Fruit fly (Drosophila melanogaster) whole organism, embryonic: ENCODE data around the gene CG13032.

Experiments
- Atf-2 ChIP-seq: fragments of 200-800 bp; sonication (Bioruptor generic); optimal IDR thresholded peaks from 2 replicates; lab custom pipeline; 2016; ENCODE audit warnings: missing biosample characterization, missing genetic modification characterization
- Atf6 ChIP-seq: fragments of 200-800 bp; sonication (Bioruptor generic); IDR thresholded peaks from 2 replicates; pipeline ENCODE4 v1.3.6; 2022; ENCODE audit warnings: missing biosample characterization, missing genetic modification characterization
- CG10565 ChIP-seq: fragments of 200-800 bp; sonication (Bioruptor generic); optimal IDR thresholded peaks from 3 replicates; lab custom pipeline; 2016; ENCODE audit warnings: missing biosample characterization, mild to moderate bottlenecking, missing genetic modification characterization
- CG12299 ChIP-seq: fragments of 200-800 bp; sonication (Bioruptor generic); optimal IDR thresholded peaks from 2 replicates; lab custom pipeline; 2018; ENCODE audit warnings: missing biosample characterization, mild to moderate bottlenecking, missing genetic modification characterization
- CG13287 ChIP-seq: fragments of 200-800 bp; sonication (Bioruptor generic); IDR thresholded peaks from 2 replicates; pipeline ENCODE4 v1.3.6; 2022; ENCODE audit warnings: missing biosample characterization, missing genetic modification characterization; ENCODE audit not compliant: partially characterized antibody
- CG14014 ChIP-seq: fragments of 200-800 bp; sonication (Bioruptor generic); IDR thresholded peaks from 2 replicates; pipeline ENCODE4 v1.3.6; 2022; ENCODE audit warnings: missing biosample characterization, missing genetic modification characterization
- CG15514 ChIP-seq: fragments of 200-800 bp; sonication (Bioruptor generic); optimal IDR thresholded peaks from 3 replicates; lab custom pipeline; 2017; ENCODE audit warnings: missing biosample characterization, missing genetic modification characterization, mild to moderate bottlenecking, moderate library complexity, missing genetic modification reagents
- CG17385 ChIP-seq: fragments of 200-800 bp; sonication (Bioruptor generic); optimal IDR thresholded peaks from 3 replicates; lab custom pipeline; 2018; ENCODE audit warnings: missing biosample characterization, mild to moderate bottlenecking, missing genetic modification characterization
- CG18599 ChIP-seq: fragments of 200-800 bp; sonication (Bioruptor generic); optimal IDR thresholded peaks from 3 replicates; lab custom pipeline; 2017; ENCODE audit warnings: missing biosample characterization, missing genetic modification characterization, mild to moderate bottlenecking, moderate library complexity, missing genetic modification reagents
- CG2712 ChIP-seq: fragments of 200-800 bp; optimal IDR thresholded peaks from 3 replicates; lab custom pipeline; 2019; ENCODE audit warnings: missing biosample characterization, mild to moderate bottlenecking, missing genetic modification characterization, moderate library complexity
- CG31224 ChIP-seq: fragments of 200-800 bp; sonication (Bioruptor generic); IDR thresholded peaks from 2 replicates; pipeline ENCODE4 v1.3.6; 2022; ENCODE audit warnings: missing biosample characterization, missing genetic modification characterization
- CG4730 ChIP-seq: fragments of 200-800 bp; sonication (Bioruptor generic); IDR thresholded peaks from 2 replicates; pipeline ENCODE4 v1.3.6; 2022; ENCODE audit warnings: missing biosample characterization, missing genetic modification characterization
- CG5953 ChIP-seq: fragments of 200-800 bp; sonication (Bioruptor generic); IDR thresholded peaks from 2 replicates; pipeline ENCODE4 v1.3.6; 2022; ENCODE audit warnings: missing biosample characterization, missing genetic modification characterization
- CG7556 ChIP-seq: fragments of 200-800 bp; sonication (Bioruptor generic); optimal IDR thresholded peaks from 2 replicates; lab custom pipeline; 2017; ENCODE audit warnings: missing biosample characterization, mild to moderate bottlenecking, missing genetic modification characterization
- CG7745 ChIP-seq: fragments of 200-800 bp; sonication (Bioruptor generic); optimal IDR thresholded peaks from 2 replicates; lab custom pipeline; 2018; ENCODE audit warnings: missing biosample characterization, mild to moderate bottlenecking, missing genetic modification characterization, moderate library complexity
- CG8359 ChIP-seq: fragments of 200-800 bp; sonication (Bioruptor generic); optimal IDR thresholded peaks from 2 replicates; lab custom pipeline; 2017; ENCODE audit warnings: missing biosample characterization, mild to moderate bottlenecking, missing genetic modification characterization, borderline replicate concordance
- Deaf1 ChIP-seq: fragments of 200-800 bp; optimal IDR thresholded peaks from 3 replicates; lab custom pipeline; 2019; ENCODE audit warnings: missing biosample characterization, mild to moderate bottlenecking, missing genetic modification characterization, moderate library complexity
- Ets65A ChIP-seq: fragments of 200-800 bp; sonication (Bioruptor generic); peaks from one replicate; lab custom pipeline; 2016; ENCODE audit warnings: missing biosample characterization, missing genetic modification characterization
- Fer1 ChIP-seq: fragments of 200-800 bp; sonication (Bioruptor generic); optimal IDR thresholded peaks from 2 replicates; lab custom pipeline; 2017; ENCODE audit warnings: missing biosample characterization, mild to moderate bottlenecking, missing genetic modification characterization
- Fer2 ChIP-seq: fragments of 200-800 bp; sonication (Bioruptor generic); optimal IDR thresholded peaks from 2 replicates; lab custom pipeline; 2018; ENCODE audit warnings: missing biosample characterization, mild to moderate bottlenecking, missing genetic modification characterization, moderate library complexity
- HHEX ChIP-seq: fragments of 200-800 bp; sonication (Bioruptor generic); optimal IDR thresholded peaks from 3 replicates; lab custom pipeline; 2017; ENCODE audit warnings: missing biosample characterization, mild to moderate bottlenecking, missing genetic modification characterization, missing genetic modification reagents
- Hr78 ChIP-seq, 2 experiments: fragments of 200-800 bp in 1 of 2; fragments of >200 bp in 1 of 2; sonication (Bioruptor generic) in 1 of 2; optimal IDR thresholded peaks; 2 replicates each; lab custom pipeline; 2017 to 2019; ENCODE audit warnings: missing biosample characterization in 2 of 2, missing genetic modification characterization in 2 of 2, mild to moderate bottlenecking in 1 of 2, moderate library complexity in 1 of 2
- Neu2 ChIP-seq: fragments of 200-800 bp; sonication (Bioruptor generic); optimal IDR thresholded peaks from 3 replicates; lab custom pipeline; 2016; ENCODE audit warnings: missing biosample characterization, missing genetic modification characterization, borderline replicate concordance
- PHDP ChIP-seq: fragments of 200-800 bp; sonication (Bioruptor generic); optimal IDR thresholded peaks from 3 replicates; lab custom pipeline; 2018; ENCODE audit warnings: missing biosample characterization, mild to moderate bottlenecking, missing genetic modification characterization, moderate library complexity
- Side ChIP-seq: fragments of 200-800 bp; sonication (Bioruptor generic); optimal IDR thresholded peaks from 2 replicates; lab custom pipeline; 2016; ENCODE audit warnings: missing biosample characterization, missing genetic modification characterization
- Taf1 ChIP-seq: fragments of 200-800 bp; sonication (Bioruptor generic); IDR thresholded peaks from 2 replicates; pipeline ENCODE4 v1.3.6; 2022; ENCODE audit warnings: missing biosample characterization, missing genetic modification characterization
- Xrp1 ChIP-seq: fragments of 200-800 bp; sonication (Bioruptor generic); IDR thresholded peaks from 2 replicates; pipeline ENCODE4 v1.3.6; 2022; ENCODE audit warnings: missing biosample characterization, missing genetic modification characterization
- az2 ChIP-seq: fragments of 200-800 bp; sonication (Bioruptor generic); optimal IDR thresholded peaks from 3 replicates; lab custom pipeline; 2016; ENCODE audit warnings: missing biosample characterization, missing genetic modification characterization
- cg ChIP-seq: fragments of 200-800 bp; sonication (Bioruptor generic); optimal IDR thresholded peaks from 3 replicates; lab custom pipeline; 2019; ENCODE audit warnings: missing biosample characterization, mild to moderate bottlenecking, missing genetic modification characterization, moderate library complexity
- chinmo ChIP-seq: fragments of 200-800 bp; sonication (Bioruptor generic); IDR thresholded peaks from 4 replicates; pipeline ENCODE4 v1.3.6; 2022; ENCODE audit warnings: missing biosample characterization, missing genetic modification characterization; ENCODE audit not compliant: partially characterized antibody
- dmrt11E ChIP-seq: fragments of 200-800 bp; sonication (Bioruptor generic); optimal IDR thresholded peaks from 3 replicates; lab custom pipeline; 2018; ENCODE audit warnings: missing biosample characterization, mild to moderate bottlenecking, missing genetic modification characterization, moderate library complexity
- fu2 ChIP-seq: fragments of 200-800 bp; sonication (Bioruptor generic); optimal IDR thresholded peaks from 2 replicates; lab custom pipeline; 2016; ENCODE audit warnings: missing biosample characterization, missing genetic modification characterization
- gce ChIP-seq: fragments of 200-800 bp; sonication (Bioruptor generic); IDR thresholded peaks from 3 replicates; pipeline ENCODE4 v1.3.6; 2022; ENCODE audit warnings: missing biosample characterization, missing genetic modification characterization
- grn ChIP-seq: fragments of 200-800 bp; sonication (Bioruptor generic); optimal IDR thresholded peaks from 3 replicates; lab custom pipeline; 2017; ENCODE audit warnings: missing biosample characterization, missing genetic modification characterization
- gsb-n ChIP-seq: fragments of 200-800 bp; sonication (Bioruptor generic); optimal IDR thresholded peaks from 3 replicates; lab custom pipeline; 2018; ENCODE audit warnings: missing biosample characterization, mild to moderate bottlenecking, missing genetic modification characterization
- ham ChIP-seq: fragments of 200-800 bp; sonication (Bioruptor generic); IDR thresholded peaks from 2 replicates; pipeline ENCODE4 v1.3.6; 2022; ENCODE audit warnings: missing biosample characterization, missing genetic modification characterization
- jing ChIP-seq: fragments of 200-800 bp; sonication (Bioruptor generic); optimal IDR thresholded peaks from 2 replicates; lab custom pipeline; 2018; ENCODE audit warnings: missing biosample characterization, mild to moderate bottlenecking, missing genetic modification characterization
- ken ChIP-seq: fragments of 200-800 bp; sonication (Bioruptor generic); IDR thresholded peaks from 3 replicates; pipeline ENCODE4 v1.3.6; 2022; ENCODE audit warnings: missing biosample characterization, missing genetic modification characterization
- pan ChIP-seq, 4 experiments: fragments of >200 bp in 3 of 4; fragments of 200-800 bp in 1 of 4; sonication (Bioruptor generic) in 1 of 4; optimal IDR thresholded peaks in 3 of 4; IDR thresholded peaks in 1 of 4; 2 replicates each; pipeline versions ENCODE4 v1.3.6 to Lab custom; 2017 to 2022; ENCODE audit warnings: missing biosample characterization in 2 of 4, missing genetic modification characterization in 2 of 4, mixed read lengths in 1 of 4
- scrt ChIP-seq: fragments of 200-800 bp; sonication (Bioruptor generic); optimal IDR thresholded peaks from 2 replicates; lab custom pipeline; 2018; ENCODE audit warnings: missing biosample characterization, mild to moderate bottlenecking, missing genetic modification characterization, moderate library complexity
- sima ChIP-seq: fragments of 200-800 bp; sonication (Bioruptor generic); optimal IDR thresholded peaks from 2 replicates; lab custom pipeline; 2016; ENCODE audit warnings: missing biosample characterization, missing genetic modification characterization
- slou ChIP-seq: fragments of 200-800 bp; sonication (Bioruptor generic); optimal IDR thresholded peaks from 3 replicates; lab custom pipeline; 2016; ENCODE audit warnings: missing biosample characterization, missing genetic modification characterization
- sug ChIP-seq: fragments of 200-800 bp; optimal IDR thresholded peaks from 2 replicates; lab custom pipeline; 2019; ENCODE audit warnings: missing biosample characterization, mild to moderate bottlenecking, missing genetic modification characterization, moderate library complexity
- trem ChIP-seq: fragments of 200-800 bp; optimal IDR thresholded peaks from 3 replicates; lab custom pipeline; 2019; ENCODE audit warnings: missing biosample characterization, mild to moderate bottlenecking, missing genetic modification characterization, moderate library complexity
- unpg ChIP-seq: fragments of 200-800 bp; sonication (Bioruptor generic); optimal IDR thresholded peaks from 3 replicates; lab custom pipeline; 2018; ENCODE audit warnings: missing biosample characterization, mild to moderate bottlenecking, missing genetic modification characterization, moderate library complexity
- wdn ChIP-seq: fragments of 200-800 bp; sonication (Bioruptor generic); IDR thresholded peaks from 2 replicates; pipeline ENCODE4 v1.3.6; 2022; ENCODE audit warnings: missing biosample characterization, missing genetic modification characterization
- zen ChIP-seq: fragments of 200-800 bp; sonication (Bioruptor generic); optimal IDR thresholded peaks from 3 replicates; lab custom pipeline; 2018; ENCODE audit warnings: missing biosample characterization, mild to moderate bottlenecking, missing genetic modification characterization, moderate library complexity
- zfh1 ChIP-seq: fragments of 200-800 bp; sonication (Bioruptor generic); IDR thresholded peaks from 3 replicates; pipeline ENCODE4 v1.3.6; 2022; ENCODE audit warnings: missing biosample characterization, missing genetic modification characterization

CG13032 gene

dm6 chr3L:16708738-16709350 is 35.1 kb downstream of the CG13032 start (continued):
- TF ChIP-seq CG15514 (GFP tag; lab: Kevin White, UChicago) (peak; percentile 10), CG8359 (no peak), trem (no peak), sima (no peak), CG14014 (GFP tag; lab: Robert Waterston, UW) (no peak), CG7745 (tag; lab: Kevin White, UChicago) (no peak), gce (no peak), jing (no peak), scrt (GFP tag; lab: Kevin White, UChicago) (no peak), Side (GFP tag; lab: Kevin White, UChicago) (no peak), CG4730 (GFP tag; lab: Robert Waterston, UW) (no peak), ken (GFP tag; lab: Robert Waterston, UW) (no peak), CG12299 (no peak), zfh1 (GFP tag; lab: Robert Waterston, UW) (no peak), wdn (GFP tag; lab: Robert Waterston, UW) (peak; percentile 7; the same call in 1 of the 2 replicates), az2 (GFP tag; lab: Kevin White, UChicago) (no peak), CG5953 (GFP tag; lab: Robert Waterston, UW) (no peak), cg (peak; percentile 48), grn (GFP tag; lab: Kevin White, UChicago) (peak; percentile 76), Deaf1 (tag; lab: Kevin White, UChicago) (peak; percentile 83), Ets65A (GFP tag; lab: Kevin White, UChicago) (no peak), PHDP (tag; lab: Kevin White, UChicago) (no peak), CG7556 (no peak), CG31224 (GFP tag; lab: Robert Waterston, UW) (no peak), CG10565 (GFP tag; lab: Kevin White, UChicago) (no peak), unpg (no peak), chinmo (GFP tag; lab: Robert Waterston, UW) (peak; percentile 56; the same call in 2 of the 4 replicates), ham (GFP tag; lab: Robert Waterston, UW) (no peak), sug (tag; lab: Kevin White, UChicago) (peak; percentile 82), Taf1 (no peak), pan (optimal IDR thresholded peaks at IDR 0.05; lab: Kevin White, UChicago) (no peak), pan (GFP tag; optimal IDR thresholded peaks at IDR 0.05 in 1 of 2, IDR thresholded peaks at IDR 0.05 in 1 of 2) (peak in 1 of 2 experiments; percentile 24), HHEX (GFP tag; lab: Kevin White, UChicago) (no peak), Atf-2 (GFP tag; lab: Kevin White, UChicago) (no peak), slou (no peak), Neu2 (GFP tag; lab: Kevin White, UChicago) (no peak), gsb-n (no peak), dmrt11E (peak; percentile 2), CG18599 (GFP tag; lab: Kevin White, UChicago) (peak; percentile 33), Xrp1 (no peak), fu2 (GFP tag; lab: Kevin White, UChicago) (no peak), Fer1 (peak; percentile 1), CG17385 (peak; percentile 46), zen (tag; lab: Kevin White, UChicago) (no peak), Fer2 (tag; lab: Kevin White, UChicago) (no peak), Atf6 (peak; percentile 56), CG13287 (GFP tag; lab: Robert Waterston, UW) (no peak), CG2712 (no peak), Hr78 (GFP tag; optimal IDR thresholded peaks at IDR 0.05; lab: Kevin White, UChicago) (no peak)
